Fruit fly (Drosophila melanogaster): Measurements from ENCODE around the gene Spn28B.

- no peak for TF ChIP-seq CG8478 (optimal IDR thresholded peaks at IDR 0.05)
- no peak for TF ChIP-seq CTCF (optimal IDR thresholded peaks at IDR 0.05)
Observed at dm6 chr2L:7562542-7562941, 19.2 kb upstream of the Spn28B start.

Measured in S2 (cell line).